Worm (Caenorhabditis elegans): ENCODE measurements around the gene Y1B5A.1.

The Y1B5A.1 gene

DNA sequence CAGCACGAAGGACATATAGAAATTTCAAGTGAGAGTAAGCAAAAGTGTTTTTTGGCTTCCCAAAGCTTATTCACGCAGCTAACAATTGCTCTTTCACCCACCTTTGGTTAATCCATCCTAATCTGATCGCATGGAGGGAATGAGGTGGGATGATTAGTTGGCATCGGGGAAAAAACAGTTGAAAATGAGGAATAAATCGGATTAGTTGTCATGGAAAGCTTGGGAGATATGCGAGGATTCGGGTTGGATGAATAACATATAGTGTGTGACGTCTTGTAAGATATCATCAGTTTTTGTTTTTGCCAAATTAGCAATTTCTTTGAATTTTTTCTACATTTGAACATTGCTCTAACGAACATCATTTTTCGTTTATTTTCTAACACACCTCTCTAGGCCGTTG, 43.4 kb downstream of the Y1B5A.1 start:
- no peak for TF ChIP-seq lin-15B (tag; optimal IDR thresholded peaks at IDR 0.05)
- TF ChIP-seq dmd-9 (GFP tag; IDR thresholded peaks at IDR 0.05), result no peak
- TF ChIP-seq unc-130 (GFP tag; optimal IDR thresholded peaks at IDR 0.05), result no peak
- no peak for TF ChIP-seq mdl-1 (tag; optimal IDR thresholded peaks at IDR 0.05)
- no peak for TF ChIP-seq nhr-48 (tag; optimal IDR thresholded peaks at IDR 0.05)
- no peak for TF ChIP-seq dve-1 (tag; optimal IDR thresholded peaks at IDR 0.05; ENCODE audit: insufficient read depth)
- no peak for TF ChIP-seq snpc-1.2 (GFP tag; IDR thresholded peaks at IDR 0.05)
- TF ChIP-seq T26A8.4 (GFP tag; IDR thresholded peaks at IDR 0.05), result no peak
- no peak for TF ChIP-seq lsy-2 (tag; optimal IDR thresholded peaks at IDR 0.05)
- no peak for TF ChIP-seq pqm-1 (tag; optimal IDR thresholded peaks at IDR 0.05)
- TF ChIP-seq Y5F2A.4 (GFP tag; optimal IDR thresholded peaks at IDR 0.05), result no peak
- TF ChIP-seq dpl-1 (GFP tag; optimal IDR thresholded peaks at IDR 0.05), result no peak
- no peak for TF ChIP-seq ceh-20 (GFP tag; IDR thresholded peaks at IDR 0.05)

DNA sequence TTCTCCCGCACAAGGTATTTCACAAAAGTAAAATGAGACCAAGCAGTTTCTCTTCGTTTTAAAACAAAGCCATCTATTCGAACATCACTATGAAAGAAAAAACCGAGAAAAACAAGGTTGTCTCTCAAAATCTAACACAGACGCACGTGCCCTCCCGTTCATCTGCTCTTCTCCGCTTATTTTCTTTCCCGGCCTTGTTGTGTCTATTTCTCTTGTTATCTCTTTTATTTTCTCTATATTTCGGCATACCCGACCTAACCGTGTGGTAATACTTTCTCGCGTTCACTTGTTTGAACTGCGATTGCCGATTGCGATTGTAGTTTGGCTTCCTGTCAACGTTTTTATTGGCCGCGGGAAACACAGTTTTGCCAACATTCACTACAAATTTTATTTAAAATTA, 44.3 kb downstream of the Y1B5A.1 start:
- no peak for TF ChIP-seq saeg-2 (GFP tag; IDR thresholded peaks at IDR 0.05)
- TF ChIP-seq nhr-76 (tag; optimal IDR thresholded peaks at IDR 0.05), result no peak
- no peak for TF ChIP-seq lin-1 (GFP tag; IDR thresholded peaks at IDR 0.05)
- peak; percentile 48 for TF ChIP-seq nhr-77 (tag; optimal IDR thresholded peaks at IDR 0.05)
- TF ChIP-seq ceh-20 (GFP tag; IDR thresholded peaks at IDR 0.05), result no peak
- TF ChIP-seq tra-1 (GFP tag; IDR thresholded peaks at IDR 0.05), result no peak
- TF ChIP-seq daf-16 (GFP tag; optimal IDR thresholded peaks at IDR 0.05), result no peak
- TF ChIP-seq daf-16 (tag; optimal IDR thresholded peaks at IDR 0.05), result peak; percentile 56
- no peak for TF ChIP-seq ztf-11 (tag; optimal IDR thresholded peaks at IDR 0.05)
- TF ChIP-seq mxl-3 (GFP tag; optimal IDR thresholded peaks at IDR 0.05), result peak; percentile 60
- TF ChIP-seq hlh-30 (tag; optimal IDR thresholded peaks at IDR 0.05; ENCODE audit: insufficient read depth), result peak; percentile 64
- peak; percentile 50 for TF ChIP-seq hlh-11 (tag; optimal IDR thresholded peaks at IDR 0.05)
- 0 out of 2 replicates have a peak, but pooled peaks have one; percentile 10 for TF ChIP-seq hmg-1.1 (GFP tag; IDR thresholded peaks at IDR 0.05)
- no peak for TF ChIP-seq nhr-10 (tag; optimal IDR thresholded peaks at IDR 0.05)
- TF ChIP-seq spr-1 (tag; optimal IDR thresholded peaks at IDR 0.05), result no peak
- TF ChIP-seq mdl-1 (tag; optimal IDR thresholded peaks at IDR 0.05), result peak; percentile 55 to 84
- peak; percentile 42 for TF ChIP-seq aha-1 (tag)
- peak in 1 of 2 experiments; percentile 33 for TF ChIP-seq lsy-2 (tag; optimal IDR thresholded peaks at IDR 0.05)
- TF ChIP-seq snpc-1.2 (GFP tag; IDR thresholded peaks at IDR 0.05), result no peak
- TF ChIP-seq nhr-28 (tag; optimal IDR thresholded peaks at IDR 0.05), result peak; percentile 87

DNA sequence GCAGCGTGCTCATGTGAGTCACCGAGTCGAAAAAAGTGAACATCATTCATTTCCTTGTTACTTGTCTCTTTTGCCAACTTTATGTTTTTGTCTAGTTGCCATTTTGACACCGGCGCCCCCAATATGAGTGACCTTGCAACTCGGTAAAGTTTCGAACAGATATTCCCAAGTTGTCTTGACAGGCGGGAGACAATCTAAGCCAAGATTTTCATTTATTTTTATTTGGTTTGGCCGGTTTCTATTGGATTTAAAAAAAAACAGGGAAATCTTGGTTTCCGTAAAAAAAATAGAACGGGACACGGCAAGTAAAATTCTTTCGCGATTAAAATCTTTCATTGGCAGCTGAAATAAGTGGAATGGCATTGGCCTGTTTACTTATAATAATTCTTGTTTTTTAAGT, 46.0 kb downstream of the Y1B5A.1 start:
- no peak for TF ChIP-seq lin-38 (GFP tag; IDR thresholded peaks at IDR 0.05)
- no peak for TF ChIP-seq gei-8 (GFP tag; optimal IDR thresholded peaks at IDR 0.05)
- peak in 1 of 2 experiments; percentile 94 for TF ChIP-seq unc-62 (GFP tag; optimal IDR thresholded peaks at IDR 0.05 in 1 of 2)
- no peak for TF ChIP-seq unc-62 (tag; optimal IDR thresholded peaks at IDR 0.05)
